Worm (Caenorhabditis elegans) whole organism, L4 larva: Measurements from ENCODE around the gene irg-5.

Experiments
- D1046.2 ChIP-seq: fragments of 200-800 bp; sonication (Bioruptor generic); IDR thresholded peaks from 2 replicates; pipeline ENCODE4 v1.3.6; 2022; ENCODE audit warnings: missing genetic modification characterization, missing compliant biosample characterization
- R02D3.7 ChIP-seq: fragments of 150-350 bp; sonication (generic microtip); optimal IDR thresholded peaks from 3 replicates; lab custom pipeline; 2014; ENCODE audit warnings: missing biosample characterization, missing genetic modification characterization
- T20F7.1 ChIP-seq: fragments of 200-800 bp; sonication (Bioruptor generic); optimal IDR thresholded peaks from 2 replicates; lab custom pipeline; 2018; ENCODE audit warnings: mild to moderate bottlenecking, missing genetic modification characterization, missing compliant biosample characterization
- Y48G9A.11 ChIP-seq: fragments of 200-800 bp; sonication (Bioruptor generic); IDR thresholded peaks from 2 replicates; pipeline ENCODE4 v1.3.6; 2022; ENCODE audit warnings: missing genetic modification reagents, missing genetic modification characterization, missing compliant biosample characterization
- ZK337.2 ChIP-seq: fragments of 200-800 bp; sonication (Bioruptor generic); IDR thresholded peaks from 2 replicates; pipeline ENCODE4 v1.3.6; 2022; ENCODE audit warnings: missing genetic modification reagents, missing genetic modification characterization, missing compliant biosample characterization
- aha-1 ChIP-seq: fragments of 150-350 bp; peaks from one replicate; lab custom pipeline; 2014; ENCODE audit warnings: missing biosample characterization, missing genetic modification characterization
- aly-2 ChIP-seq: sonication (generic microtip); optimal IDR thresholded peaks from 2 replicates; lab custom pipeline; 2018; ENCODE audit warnings: missing biosample characterization, missing genetic modification characterization
- attf-4 ChIP-seq: sonication (generic microtip); optimal IDR thresholded peaks from 3 replicates; lab custom pipeline; 2017; ENCODE audit warnings: missing biosample characterization, missing genetic modification characterization
- ces-1 ChIP-seq: fragments of 150-350 bp; sonication (generic microtip); optimal IDR thresholded peaks from 4 replicates; lab custom pipeline; 2014; ENCODE audit warnings: missing biosample characterization, missing genetic modification reagents, missing genetic modification characterization
- cey-2 ChIP-seq: sonication (generic microtip); optimal IDR thresholded peaks from 3 replicates; lab custom pipeline; 2017; ENCODE audit warnings: missing genetic modification characterization, mild to moderate bottlenecking, missing compliant biosample characterization, antibody characterized with exemption, borderline replicate concordance; ENCODE audit not compliant: insufficient read depth
- daf-16 ChIP-seq, 3 experiments: sonication (generic microtip); optimal IDR thresholded peaks; 2 replicates each; lab custom pipeline; 2016 to 2017; ENCODE audit warnings: missing genetic modification characterization in 3 of 3, missing genetic modification reagents in 3 of 3, mild to moderate bottlenecking in 2 of 3, missing compliant biosample characterization in 2 of 3, missing biosample characterization in 1 of 3, moderate library complexity in 1 of 3
- dmd-6 ChIP-seq: fragments of 200-800 bp; sonication (Bioruptor generic); IDR thresholded peaks from 2 replicates; pipeline ENCODE4 v1.3.6; 2022; ENCODE audit warnings: missing genetic modification reagents, missing genetic modification characterization, missing compliant biosample characterization
- dmd-8 ChIP-seq: fragments of 200-800 bp; sonication (Bioruptor generic); IDR thresholded peaks from 2 replicates; pipeline ENCODE4 v1.3.6; 2022; ENCODE audit warnings: missing genetic modification characterization, missing compliant biosample characterization
- duxl-1 ChIP-seq: sonication (generic microtip); optimal IDR thresholded peaks from 2 replicates; lab custom pipeline; 2016; ENCODE audit warnings: mild to moderate bottlenecking, missing genetic modification characterization, moderate library complexity, missing compliant biosample characterization; ENCODE audit not compliant: poor library complexity
- dve-1 ChIP-seq: sonication (generic microtip); optimal IDR thresholded peaks from 2 replicates; lab custom pipeline; 2017; ENCODE audit warnings: antibody characterized with exemption, mild to moderate bottlenecking, missing genetic modification characterization, missing compliant biosample characterization; ENCODE audit not compliant: insufficient read depth
- fos-1 ChIP-seq: fragments of 150-350 bp; optimal IDR thresholded peaks from 2 replicates; lab custom pipeline; 2014; ENCODE audit warnings: missing biosample characterization, missing genetic modification characterization
- hlh-11 ChIP-seq: fragments of 200-800 bp; sonication (Bioruptor generic); optimal IDR thresholded peaks from 2 replicates; lab custom pipeline; 2018; ENCODE audit warnings: mild to moderate bottlenecking, missing genetic modification characterization, missing compliant biosample characterization
- hmg-1.1 ChIP-seq: fragments of 200-800 bp; sonication (Bioruptor generic); IDR thresholded peaks from 2 replicates; pipeline ENCODE4 v1.3.6; 2022; ENCODE audit warnings: missing genetic modification reagents, missing genetic modification characterization, missing compliant biosample characterization
- lim-7 ChIP-seq: fragments of 200-800 bp; sonication (Bioruptor generic); IDR thresholded peaks from 2 replicates; pipeline ENCODE4 v1.3.6; 2022; ENCODE audit warnings: missing genetic modification characterization, missing compliant biosample characterization
- lin-13 ChIP-seq: fragments of 150-350 bp; optimal IDR thresholded peaks from 2 replicates; lab custom pipeline; 2014; ENCODE audit warnings: missing biosample characterization, missing genetic modification reagents, missing genetic modification characterization
- lin-29 ChIP-seq: fragments of 200-800 bp; sonication (Bioruptor generic); IDR thresholded peaks from 2 replicates; pipeline ENCODE4 v1.3.6; 2022; ENCODE audit warnings: missing genetic modification reagents, missing genetic modification characterization, missing compliant biosample characterization
- lin-38 ChIP-seq: fragments of 200-800 bp; sonication (Bioruptor generic); IDR thresholded peaks from 2 replicates; pipeline ENCODE4 v1.3.6; 2022; ENCODE audit warnings: missing genetic modification reagents, missing genetic modification characterization, missing compliant biosample characterization
- mdl-1 ChIP-seq, 2 experiments: fragments of 150-350 bp in 1 of 2; sonication (generic microtip) in 1 of 2; optimal IDR thresholded peaks; 2 replicates each; lab custom pipeline; 2014 to 2017; ENCODE audit warnings: missing biosample characterization in 2 of 2, missing genetic modification characterization in 2 of 2
- mep-1 ChIP-seq: fragments of 150-350 bp; sonication (generic microtip); optimal IDR thresholded peaks from 3 replicates; lab custom pipeline; 2014; ENCODE audit warnings: missing biosample characterization, missing genetic modification characterization
- mxl-3 ChIP-seq: fragments of 200-800 bp; sonication (Bioruptor generic); optimal IDR thresholded peaks from 2 replicates; lab custom pipeline; 2018; ENCODE audit warnings: mild to moderate bottlenecking, missing genetic modification characterization, missing compliant biosample characterization
- nhr-10 ChIP-seq: fragments of 150-350 bp; optimal IDR thresholded peaks from 2 replicates; lab custom pipeline; 2014; ENCODE audit warnings: missing biosample characterization, missing genetic modification characterization
- nhr-102 ChIP-seq: sonication (generic microtip); optimal IDR thresholded peaks from 2 replicates; lab custom pipeline; 2016; ENCODE audit warnings: mild to moderate bottlenecking, missing genetic modification characterization, moderate library complexity, missing compliant biosample characterization
- nhr-111 ChIP-seq: fragments of 200-800 bp; sonication (Bioruptor generic); optimal IDR thresholded peaks from 2 replicates; lab custom pipeline; 2018; ENCODE audit warnings: mild to moderate bottlenecking, missing genetic modification characterization, missing compliant biosample characterization
- nhr-28 ChIP-seq: fragments of 150-350 bp; optimal IDR thresholded peaks from 2 replicates; lab custom pipeline; 2014; ENCODE audit warnings: missing biosample characterization, missing genetic modification characterization
- nhr-42 ChIP-seq: fragments of 200-800 bp; sonication (Bioruptor generic); IDR thresholded peaks from 2 replicates; pipeline ENCODE4 v1.3.6; 2022; ENCODE audit warnings: missing genetic modification characterization, missing compliant biosample characterization
- nhr-48 ChIP-seq: sonication (generic microtip); optimal IDR thresholded peaks from 2 replicates; lab custom pipeline; 2016; ENCODE audit warnings: mild to moderate bottlenecking, missing genetic modification characterization, missing compliant biosample characterization
- pha-4 ChIP-seq, 2 experiments: fragments of 150-350 bp in 1 of 2; fragments of 200-800 bp in 1 of 2; sonication (Bioruptor generic) in 1 of 2; IDR thresholded peaks in 1 of 2; optimal IDR thresholded peaks in 1 of 2; 2 replicates each; pipeline versions ENCODE4 v1.3.6 to Lab custom; 2014 to 2022; ENCODE audit warnings: missing genetic modification characterization in 2 of 2, missing genetic modification reagents in 2 of 2, missing biosample characterization in 1 of 2, missing compliant biosample characterization in 1 of 2
- php-3 ChIP-seq: fragments of 200-800 bp; sonication (Bioruptor generic); IDR thresholded peaks from 2 replicates; pipeline ENCODE4 v1.3.6; 2022; ENCODE audit warnings: missing genetic modification reagents, missing genetic modification characterization, missing compliant biosample characterization
- pqm-1 ChIP-seq: sonication (generic microtip); optimal IDR thresholded peaks from 2 replicates; lab custom pipeline; 2017; ENCODE audit warnings: missing biosample characterization, missing genetic modification characterization
- saeg-2 ChIP-seq: fragments of 200-800 bp; sonication (Bioruptor generic); IDR thresholded peaks from 2 replicates; pipeline ENCODE4 v1.3.6; 2022; ENCODE audit warnings: missing genetic modification reagents, missing genetic modification characterization, missing compliant biosample characterization
- sdz-12 ChIP-seq: fragments of 200-800 bp; sonication (Bioruptor generic); optimal IDR thresholded peaks from 2 replicates; lab custom pipeline; 2018; ENCODE audit warnings: mild to moderate bottlenecking, missing genetic modification characterization, missing compliant biosample characterization
- spr-1 ChIP-seq: sonication (generic microtip); optimal IDR thresholded peaks from 2 replicates; lab custom pipeline; 2016; ENCODE audit warnings: mild to moderate bottlenecking, missing genetic modification characterization, missing compliant biosample characterization
- unc-62 ChIP-seq, 3 experiments: fragments of 150-350 bp in 1 of 3; sonication (generic microtip); optimal IDR thresholded peaks in 2 of 3; peaks in 1 of 3; 1 replicate in 1 of 3; 2 replicates in 2 of 3; lab custom pipeline; 2014 to 2017; ENCODE audit warnings: missing biosample characterization in 3 of 3, missing genetic modification characterization in 3 of 3, missing genetic modification reagents in 3 of 3, missing genotype in 1 of 3
- vab-7 ChIP-seq: fragments of 200-800 bp; sonication (Bioruptor generic); IDR thresholded peaks from 2 replicates; pipeline ENCODE4 v1.3.6; 2022; ENCODE audit warnings: missing genetic modification reagents, missing genetic modification characterization, missing compliant biosample characterization
- zfp-2 ChIP-seq: sonication (generic microtip); optimal IDR thresholded peaks from 2 replicates; lab custom pipeline; 2016; ENCODE audit warnings: mild to moderate bottlenecking, missing genetic modification characterization, missing compliant biosample characterization
- zip-11 ChIP-seq: fragments of 200-800 bp; sonication (Bioruptor generic); IDR thresholded peaks from 2 replicates; pipeline ENCODE4 v1.3.6; 2022; ENCODE audit warnings: missing genetic modification characterization, missing compliant biosample characterization
- zip-2 ChIP-seq: fragments of 150-350 bp; optimal IDR thresholded peaks from 2 replicates; lab custom pipeline; 2014; ENCODE audit warnings: missing biosample characterization, missing genetic modification characterization

irg-5 gene

ce11 chrV:13736147-13736546, 2.1 kb downstream of the irg-5 start, which contains the start of gene F35E12.6:
F35E12.6 (minus strand) TSS chrV:13736247.
- peak; percentile 2 for TF ChIP-seq dve-1 (tag; lab: Kevin White, UChicago)
- no peak for TF ChIP-seq daf-16 (GFP tag; optimal IDR thresholded peaks at IDR 0.05; lab: Kevin White, UChicago)
- peak; percentile 36 for TF ChIP-seq daf-16 (tag; optimal IDR thresholded peaks at IDR 0.05; lab: Kevin White, UChicago)
- no peak for TF ChIP-seq ces-1
- peak; percentile 15 for TF ChIP-seq pqm-1 (tag; lab: Kevin White, UChicago)
- TF ChIP-seq unc-62 (GFP tag; optimal IDR thresholded peaks at IDR 0.05 in 1 of 2; lab: Kevin White, UChicago): peak in 1 of 2 experiments; percentile 66
- no peak for TF ChIP-seq unc-62 (tag; optimal IDR thresholded peaks at IDR 0.05; lab: Kevin White, UChicago)
- TF ChIP-seq, all 104 proteins: peak for 4

ce11 chrV:13730762-13731161, 7.5 kb downstream of the irg-5 start, which contains the start of gene dct-17:
dct-17 (minus strand) TSS chrV:13730784.
- no peak for TF ChIP-seq ces-1
- TF ChIP-seq attf-4 (tag; lab: Kevin White, UChicago): no peak
- peak; percentile 31 for TF ChIP-seq nhr-28 (tag; lab: Kevin White, UChicago)
- no peak for TF ChIP-seq nhr-102
- no peak for TF ChIP-seq cey-2
- TF ChIP-seq lin-29 (GFP tag; lab: Robert Waterston, UW): no peak
- no peak for TF ChIP-seq mep-1 (tag; lab: Kevin White, UChicago)
- TF ChIP-seq pqm-1 (tag; lab: Kevin White, UChicago): peak; percentile 48
- TF ChIP-seq php-3: no peak
- no peak for TF ChIP-seq daf-16 (GFP tag; optimal IDR thresholded peaks at IDR 0.05; lab: Kevin White, UChicago)
- peak; percentile 6 for TF ChIP-seq daf-16 (tag; optimal IDR thresholded peaks at IDR 0.05; lab: Kevin White, UChicago)
- TF ChIP-seq zfp-2 (tag; lab: Kevin White, UChicago): no peak
- TF ChIP-seq dmd-6: peak; percentile 70
- no peak for TF ChIP-seq fos-1 (tag; lab: Kevin White, UChicago)
- no peak for TF ChIP-seq duxl-1 (tag; lab: Kevin White, UChicago)
- TF ChIP-seq lin-13 (GFP tag; lab: Kevin White, UChicago): no peak
- TF ChIP-seq dmd-8: no peak
- peak; percentile 14 for TF ChIP-seq aha-1 (tag; lab: Kevin White, UChicago)
- no peak for TF ChIP-seq nhr-10
- TF ChIP-seq nhr-42: no peak
- no peak for TF ChIP-seq sdz-12 (GFP tag; lab: Kevin White, UChicago)
- TF ChIP-seq spr-1 (tag; lab: Kevin White, UChicago): no peak
- no peak for TF ChIP-seq pha-4 (GFP tag; IDR thresholded peaks at IDR 0.05; lab: Robert Waterston, UW)
- TF ChIP-seq pha-4 (tag; optimal IDR thresholded peaks at IDR 0.05; lab: Kevin White, UChicago): no peak
- TF ChIP-seq zip-11 (GFP tag; lab: Robert Waterston, UW): no peak
- no peak for TF ChIP-seq mdl-1 (tag; optimal IDR thresholded peaks at IDR 0.05; lab: Kevin White, UChicago)

DNA sequence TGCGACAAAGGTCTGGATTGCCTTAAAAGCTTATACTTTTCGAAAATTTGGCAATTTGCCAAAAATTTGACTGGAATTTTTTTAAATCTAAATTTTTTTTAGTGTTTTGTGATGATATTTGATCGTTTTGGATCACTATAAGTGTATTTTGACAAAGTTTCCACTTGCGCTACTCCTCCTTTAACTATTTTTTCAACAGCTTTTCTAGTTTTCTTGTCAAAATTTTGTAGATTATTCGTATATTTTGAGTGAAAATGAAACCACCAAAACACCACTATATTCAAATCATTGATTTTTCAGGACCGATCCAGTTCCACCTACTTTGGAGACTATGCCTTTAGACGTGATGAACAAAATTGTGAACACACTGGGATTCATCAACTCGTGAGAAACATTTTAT, 12.7 kb downstream of the irg-5 start, which contains the start of gene fbxa-181:
Gene fbxa-181, plus strand, starts transcription at position 301 of the 400 bp plus-strand sequence.
- TF ChIP-seq lim-7 (GFP tag; lab: Robert Waterston, UW) (no peak), Y48G9A.11 (no peak), hmg-1.1 (GFP tag; lab: Robert Waterston, UW) (no peak), zip-11 (GFP tag; lab: Robert Waterston, UW) (no peak), nhr-102 (no peak), cey-2 (no peak), mxl-3 (GFP tag; lab: Kevin White, UChicago) (no peak), lin-38 (no peak)

DNA sequence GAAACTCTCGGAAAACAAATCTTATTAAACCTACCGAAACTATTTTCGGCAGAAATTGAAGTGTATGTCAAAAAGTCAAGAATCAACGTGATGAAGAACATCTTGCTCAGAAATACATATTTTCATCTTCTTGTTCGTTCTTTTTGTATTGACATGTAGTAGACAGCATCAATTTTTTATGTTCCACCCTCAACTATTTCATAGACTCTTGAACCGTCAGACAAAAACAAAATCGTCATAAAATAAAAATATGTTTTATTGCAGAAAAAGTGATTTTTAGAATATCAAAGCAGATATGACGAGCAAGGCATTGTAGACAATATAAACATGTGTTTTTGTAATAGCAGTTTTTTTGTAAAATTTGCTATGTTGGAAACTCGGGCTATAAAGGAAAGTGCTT, 13.5 kb downstream of the irg-5 start, which contains the start of gene F35E12.2:
Gene F35E12.2, minus strand, starts transcription at position 101 of the 400 bp plus-strand sequence.
- TF ChIP-seq unc-62 (GFP tag; optimal IDR thresholded peaks at IDR 0.05 in 1 of 2; lab: Kevin White, UChicago) (no peak), unc-62 (tag; optimal IDR thresholded peaks at IDR 0.05; lab: Kevin White, UChicago) (no peak), php-3 (no peak), R02D3.7 (tag; lab: Kevin White, UChicago) (no peak), saeg-2 (GFP tag; lab: Robert Waterston, UW) (no peak), zip-2 (no peak), duxl-1 (tag; lab: Kevin White, UChicago) (no peak), cey-2 (no peak), nhr-48 (tag; lab: Kevin White, UChicago) (no peak), spr-1 (tag; lab: Kevin White, UChicago) (no peak), nhr-111 (GFP tag; lab: Kevin White, UChicago) (no peak), aha-1 (tag; lab: Kevin White, UChicago) (no peak), hlh-11 (tag; lab: Kevin White, UChicago) (no peak), D1046.2 (GFP tag; lab: Robert Waterston, UW) (no peak), aly-2 (no peak), T20F7.1 (GFP tag; lab: Kevin White, UChicago) (no peak), mep-1 (tag; lab: Kevin White, UChicago) (no peak), vab-7 (GFP tag; lab: Robert Waterston, UW) (no peak), ZK337.2 (GFP tag; lab: Robert Waterston, UW) (no peak)
